Worm (Caenorhabditis elegans) whole organism, young adult: ENCODE data around the gene srn-1.

Experiments
- B0261.1 ChIP-seq: sonication (generic microtip); optimal IDR thresholded peaks from 2 replicates; lab custom pipeline; 2016; ENCODE audit warnings: mild to moderate bottlenecking, missing genetic modification characterization, moderate library complexity, missing compliant biosample characterization
- B0336.3 ChIP-seq: fragments of 200-800 bp; sonication (Bioruptor generic); IDR thresholded peaks from 2 replicates; pipeline ENCODE4 v1.3.6; 2022; ENCODE audit warnings: missing genetic modification characterization, missing compliant biosample characterization
- F33H1.4 ChIP-seq: fragments of 200-800 bp; sonication (Bioruptor generic); IDR thresholded peaks from 2 replicates; pipeline ENCODE4 v1.3.6; 2022; ENCODE audit warnings: missing genetic modification reagents, missing genetic modification characterization, missing compliant biosample characterization
- F37B4.10 ChIP-seq: fragments of 200-800 bp; sonication (Bioruptor generic); IDR thresholded peaks from 2 replicates; pipeline ENCODE4 v1.3.6; 2022; ENCODE audit warnings: missing genetic modification characterization, missing compliant biosample characterization
- F39B2.1 ChIP-seq: fragments of 200-800 bp; sonication (Bioruptor generic); IDR thresholded peaks from 2 replicates; pipeline ENCODE4 v1.3.6; 2022; ENCODE audit warnings: missing genetic modification reagents, missing genetic modification characterization, missing compliant biosample characterization
- F49E8.2 ChIP-seq: sonication (generic microtip); optimal IDR thresholded peaks from 3 replicates; lab custom pipeline; 2017; ENCODE audit warnings: missing genetic modification characterization, mild to moderate bottlenecking, missing compliant biosample characterization, antibody characterized with exemption, moderate library complexity; ENCODE audit not compliant: insufficient read depth
- F52B5.7 ChIP-seq: sonication (generic microtip); optimal IDR thresholded peaks from 2 replicates; lab custom pipeline; 2016; ENCODE audit warnings: mild to moderate bottlenecking, missing genetic modification characterization, missing compliant biosample characterization
- F57C9.4 ChIP-seq: sonication (generic microtip); optimal IDR thresholded peaks from 2 replicates; lab custom pipeline; 2017; ENCODE audit warnings: mild to moderate bottlenecking, missing genetic modification characterization, missing compliant biosample characterization
- K11D2.4 ChIP-seq: fragments of 200-800 bp; sonication (Bioruptor generic); IDR thresholded peaks from 2 replicates; pipeline ENCODE4 v1.3.6; 2022; ENCODE audit warnings: missing genetic modification reagents, missing genetic modification characterization, missing compliant biosample characterization
- K12H6.12 ChIP-seq: fragments of 200-800 bp; sonication (Bioruptor generic); optimal IDR thresholded peaks from 2 replicates; lab custom pipeline; 2018; ENCODE audit warnings: mild to moderate bottlenecking, missing genetic modification characterization, missing compliant biosample characterization
- T07F8.4 ChIP-seq: sonication (generic microtip); optimal IDR thresholded peaks from 2 replicates; lab custom pipeline; 2016; ENCODE audit warnings: mild to moderate bottlenecking, missing genetic modification characterization, moderate library complexity, missing compliant biosample characterization
- Y67H2A.10 ChIP-seq: fragments of 200-800 bp; sonication (Bioruptor generic); conservative IDR thresholded peaks from 2 replicates; pipeline ENCODE4 v1.3.6; 2022; ENCODE audit warnings: missing genetic modification reagents, missing genetic modification characterization, missing compliant biosample characterization
- Y79H2A.3 ChIP-seq: fragments of 200-800 bp; sonication (Bioruptor generic); conservative IDR thresholded peaks from 2 replicates; pipeline ENCODE4 v1.3.6; 2022; ENCODE audit warnings: missing genetic modification reagents, missing genetic modification characterization, missing compliant biosample characterization
- Y95B8A.8 ChIP-seq: fragments of 200-800 bp; sonication (Bioruptor generic); IDR thresholded peaks from 2 replicates; pipeline ENCODE4 v1.3.6; 2022; ENCODE audit warnings: missing genetic modification reagents, missing genetic modification characterization, missing compliant biosample characterization
- akir-1 ChIP-seq: fragments of 200-800 bp; sonication (Bioruptor generic); optimal IDR thresholded peaks from 2 replicates; lab custom pipeline; 2018; ENCODE audit warnings: mild to moderate bottlenecking, missing genetic modification characterization, moderate library complexity, missing compliant biosample characterization
- atf-7 ChIP-seq: sonication (generic microtip); optimal IDR thresholded peaks from 2 replicates; lab custom pipeline; 2017; ENCODE audit warnings: mild to moderate bottlenecking, missing genetic modification characterization, missing compliant biosample characterization
- attf-3 ChIP-seq: fragments of 200-800 bp; sonication (Bioruptor generic); conservative IDR thresholded peaks from 2 replicates; pipeline ENCODE4 v1.3.6; 2022; ENCODE audit warnings: missing genetic modification reagents, missing genetic modification characterization, missing compliant biosample characterization
- attf-6 ChIP-seq: fragments of 200-800 bp; sonication (Bioruptor generic); IDR thresholded peaks from 2 replicates; pipeline ENCODE4 v1.3.6; 2022; ENCODE audit warnings: missing genetic modification reagents, missing genetic modification characterization, missing compliant biosample characterization
- bed-2 ChIP-seq: fragments of 200-800 bp; sonication (Bioruptor generic); IDR thresholded peaks from 2 replicates; pipeline ENCODE4 v1.3.6; 2022; ENCODE audit warnings: missing genetic modification reagents, missing genetic modification characterization, missing compliant biosample characterization
- ccch-3 ChIP-seq: fragments of 200-800 bp; sonication (Bioruptor generic); optimal IDR thresholded peaks from 2 replicates; lab custom pipeline; 2018; ENCODE audit warnings: mild to moderate bottlenecking, missing genetic modification characterization, missing compliant biosample characterization
- cebp-1 ChIP-seq, 2 experiments: fragments of 200-800 bp in 1 of 2; sonication (Bioruptor generic) in 1 of 2; sonication (generic microtip) in 1 of 2; IDR thresholded peaks in 1 of 2; optimal IDR thresholded peaks in 1 of 2; 2 replicates each; pipeline versions ENCODE4 v1.3.6 to Lab custom; 2017 to 2022; ENCODE audit warnings: missing compliant biosample characterization in 2 of 2, missing genetic modification characterization in 2 of 2, mild to moderate bottlenecking in 1 of 2, missing genetic modification reagents in 1 of 2, moderate library complexity in 1 of 2
- ceh-27 ChIP-seq: fragments of 200-800 bp; sonication (Bioruptor generic); optimal IDR thresholded peaks from 2 replicates; lab custom pipeline; 2018; ENCODE audit warnings: mild to moderate bottlenecking, missing genetic modification characterization, moderate library complexity, missing compliant biosample characterization
- ceh-58 ChIP-seq: fragments of 200-800 bp; sonication (Bioruptor generic); IDR thresholded peaks from 2 replicates; pipeline ENCODE4 v1.3.6; 2022; ENCODE audit warnings: missing genetic modification characterization, missing compliant biosample characterization
- ceh-79 ChIP-seq: sonication (generic microtip); optimal IDR thresholded peaks from 2 replicates; lab custom pipeline; 2017; ENCODE audit warnings: mild to moderate bottlenecking, missing genetic modification characterization, missing compliant biosample characterization
- chd-7 ChIP-seq: sonication (generic microtip); optimal IDR thresholded peaks from 2 replicates; lab custom pipeline; 2016; ENCODE audit warnings: mild to moderate bottlenecking, missing genetic modification characterization, moderate library complexity, missing compliant biosample characterization
- dpff-1 ChIP-seq: sonication (generic microtip); optimal IDR thresholded peaks from 2 replicates; lab custom pipeline; 2017; ENCODE audit warnings: mild to moderate bottlenecking, missing genetic modification characterization, missing compliant biosample characterization
- efl-1 ChIP-seq: fragments of 150-350 bp; optimal IDR thresholded peaks from 2 replicates; lab custom pipeline; 2014; ENCODE audit warnings: missing biosample characterization, missing genetic modification reagents, missing genetic modification characterization
- egl-18 ChIP-seq: fragments of 200-800 bp; sonication (Bioruptor generic); IDR thresholded peaks from 2 replicates; pipeline ENCODE4 v1.3.6; 2022; ENCODE audit warnings: missing genetic modification reagents, missing genetic modification characterization, missing compliant biosample characterization
- ekl-4 ChIP-seq: fragments of 200-800 bp; sonication (Bioruptor generic); IDR thresholded peaks from 2 replicates; pipeline ENCODE4 v1.3.6; 2022; ENCODE audit warnings: missing genetic modification reagents, missing genetic modification characterization, missing compliant biosample characterization
- ets-4 ChIP-seq: fragments of 200-800 bp; sonication (Bioruptor generic); optimal IDR thresholded peaks from 2 replicates; lab custom pipeline; 2018; ENCODE audit warnings: mild to moderate bottlenecking, missing genetic modification characterization, missing compliant biosample characterization
- gei-17 ChIP-seq: fragments of 200-800 bp; sonication (Bioruptor generic); optimal IDR thresholded peaks from 2 replicates; lab custom pipeline; 2018; ENCODE audit warnings: mild to moderate bottlenecking, missing genetic modification characterization, missing compliant biosample characterization
- hlh-26 ChIP-seq: fragments of 200-800 bp; sonication (Bioruptor generic); conservative IDR thresholded peaks from 2 replicates; pipeline ENCODE4 v1.3.6; 2022; ENCODE audit warnings: missing genetic modification reagents, missing genetic modification characterization, missing compliant biosample characterization
- hmg-1.2 ChIP-seq: fragments of 200-800 bp; sonication (Bioruptor generic); IDR thresholded peaks from 2 replicates; pipeline ENCODE4 v1.3.6; 2022; ENCODE audit warnings: missing genetic modification reagents, missing genetic modification characterization, missing compliant biosample characterization
- let-526 ChIP-seq: fragments of 200-800 bp; sonication (Bioruptor generic); IDR thresholded peaks from 2 replicates; pipeline ENCODE4 v1.3.6; 2022; ENCODE audit warnings: missing genetic modification reagents, missing genetic modification characterization, missing compliant biosample characterization
- lin-35 ChIP-seq, 3 experiments: fragments of 150-350 bp in 2 of 3; sonication (generic microtip) in 1 of 3; optimal IDR thresholded peaks; 2 replicates each; lab custom pipeline; 2014 to 2018; ENCODE audit warnings: missing biosample characterization in 3 of 3, missing genetic modification characterization in 3 of 3, missing genetic modification reagents in 3 of 3
- nfya-1 ChIP-seq: sonication (generic microtip); optimal IDR thresholded peaks from 2 replicates; lab custom pipeline; 2017; ENCODE audit warnings: antibody characterized with exemption, missing compliant biosample characterization, missing genetic modification characterization, borderline replicate concordance; ENCODE audit not compliant: insufficient read depth
- nhr-120 ChIP-seq: fragments of 200-800 bp; sonication (Bioruptor generic); IDR thresholded peaks from 2 replicates; pipeline ENCODE4 v1.3.6; 2022; ENCODE audit warnings: missing genetic modification characterization, missing compliant biosample characterization
- nhr-80 ChIP-seq: sonication (generic microtip); optimal IDR thresholded peaks from 2 replicates; lab custom pipeline; 2016; ENCODE audit warnings: missing genetic modification characterization, missing compliant biosample characterization
- rpc-1 ChIP-seq, 2 experiments: fragments of 150-350 bp in 1 of 2; sonication (generic microtip) in 1 of 2; optimal IDR thresholded peaks; 2 replicates each; lab custom pipeline; 2014 to 2018; ENCODE audit warnings: missing biosample characterization in 1 of 2, missing genetic modification characterization in 1 of 2, missing genetic modification reagents in 1 of 2, missing genotype in 1 of 2
- snpc-1.3 ChIP-seq: sonication (generic microtip); optimal IDR thresholded peaks from 2 replicates; lab custom pipeline; 2017; ENCODE audit warnings: missing genetic modification characterization, mild to moderate bottlenecking, missing compliant biosample characterization, antibody characterized with exemption, moderate library complexity, missing genotype, missing genetic modification reagents; ENCODE audit not compliant: insufficient read depth
- snpc-4 ChIP-seq, 5 experiments: fragments of 150-350 bp in 1 of 5; sonication (generic microtip) in 4 of 5; optimal IDR thresholded peaks; 2 replicates each; lab custom pipeline; 2014 to 2018; ENCODE audit warnings: missing genetic modification characterization in 5 of 5, missing biosample characterization in 3 of 5, antibody characterized with exemption in 2 of 5, mild to moderate bottlenecking in 2 of 5, missing compliant biosample characterization in 2 of 5, missing genotype in 2 of 5, moderate library complexity in 2 of 5, missing genetic modification reagents in 1 of 5
- tbp1 ChIP-seq: fragments of 200-800 bp; sonication (Bioruptor generic); optimal IDR thresholded peaks from 2 replicates; lab custom pipeline; 2018; ENCODE audit warnings: mild to moderate bottlenecking, missing genetic modification characterization, missing compliant biosample characterization
- tlf-1 ChIP-seq: fragments of 200-800 bp; sonication (Bioruptor generic); optimal IDR thresholded peaks from 2 replicates; lab custom pipeline; 2018; ENCODE audit warnings: mild to moderate bottlenecking, missing genetic modification characterization, missing compliant biosample characterization
- ztf-28 ChIP-seq: fragments of 200-800 bp; sonication (Bioruptor generic); IDR thresholded peaks from 2 replicates; pipeline ENCODE4 v1.3.6; 2022; ENCODE audit warnings: missing genetic modification reagents, missing genetic modification characterization, missing compliant biosample characterization

The srn-1 gene

DNA sequence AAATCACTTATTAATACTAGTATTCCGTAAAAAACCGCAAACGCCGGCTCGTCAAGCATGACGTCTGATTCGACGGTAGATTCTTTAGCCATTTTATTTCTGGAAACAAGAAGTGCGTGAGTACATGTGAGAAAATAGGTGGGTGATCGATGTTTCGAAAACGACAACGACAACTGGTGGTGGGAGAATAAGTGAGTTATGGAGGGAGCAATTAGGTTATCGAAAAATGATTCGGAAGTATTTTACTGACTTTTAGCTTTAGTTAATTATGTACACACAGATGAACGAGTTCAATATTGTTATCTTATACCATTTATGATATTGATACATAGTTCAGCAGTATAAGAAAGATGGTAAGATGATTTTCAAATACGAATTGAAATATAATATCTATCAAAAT is at the start of gene srn-1:
Gene srn-1 (minus strand): TSS at position 101 of the 400 bp plus-strand sequence.
- TF ChIP-seq ccch-3 (GFP tag; lab: Kevin White, UChicago) = no peak
- no peak for TF ChIP-seq ets-4 (GFP tag; lab: Kevin White, UChicago)
- TF ChIP-seq atf-7 = no peak
- no peak for TF ChIP-seq ztf-28 (GFP tag; lab: Robert Waterston, UW)
- no peak for TF ChIP-seq F37B4.10 (GFP tag; lab: Robert Waterston, UW)
- no peak for TF ChIP-seq T07F8.4
- TF ChIP-seq attf-3 (GFP tag; lab: Robert Waterston, UW) = no peak
- no peak for TF ChIP-seq F49E8.2 (tag; lab: Kevin White, UChicago)

DNA sequence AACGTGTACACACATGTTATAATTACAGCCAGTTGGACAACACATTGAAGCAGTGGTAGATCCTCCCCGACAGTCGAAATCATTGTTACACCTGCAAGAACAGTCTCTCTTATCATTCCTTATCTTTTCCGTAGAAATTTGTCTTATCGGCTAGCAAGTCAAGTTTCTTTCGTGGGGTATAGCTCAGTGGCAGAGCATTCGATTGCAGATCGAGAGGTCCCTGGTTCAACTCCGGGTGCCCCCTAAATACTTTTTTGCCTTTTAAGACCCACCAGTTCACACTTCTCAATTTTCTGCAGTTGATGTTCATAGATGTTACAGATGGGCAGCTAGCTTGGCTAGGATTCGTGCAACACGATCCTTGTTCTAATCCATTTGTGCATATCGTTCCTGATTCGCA is 49.0 kb upstream of the srn-1 start:
- peak; percentile 6 for TF ChIP-seq ceh-27
- TF ChIP-seq ceh-58 (GFP tag; lab: Robert Waterston, UW) = no peak
- TF ChIP-seq let-526 (GFP tag; lab: Robert Waterston, UW) = no peak
- TF ChIP-seq lin-35 (GFP tag; optimal IDR thresholded peaks at IDR 0.05; lab: Kevin White, UChicago) = no peak
- TF ChIP-seq F49E8.2 (tag; lab: Kevin White, UChicago) = no peak
- no peak for TF ChIP-seq nfya-1 (tag; lab: Kevin White, UChicago)
- TF ChIP-seq tbp1 = peak; percentile 91
- peak; percentile 76 for TF ChIP-seq B0261.1 (tag; lab: Kevin White, UChicago)
- no peak for TF ChIP-seq efl-1 (GFP tag; lab: Kevin White, UChicago)
- TF ChIP-seq F57C9.4 (tag; lab: Kevin White, UChicago) = no peak
- TF ChIP-seq tlf-1 (GFP tag; lab: Kevin White, UChicago) = no peak
- peak; percentile 33; the same call in 1 of the 2 replicates for TF ChIP-seq F33H1.4 (GFP tag; lab: Robert Waterston, UW)
- TF ChIP-seq akir-1 = no peak
- peak; percentile 61 for TF ChIP-seq hmg-1.2
- no peak for TF ChIP-seq gei-17 (GFP tag; lab: Kevin White, UChicago)
- no peak for TF ChIP-seq dpff-1 (tag; lab: Kevin White, UChicago)
- no peak for TF ChIP-seq F37B4.10 (GFP tag; lab: Robert Waterston, UW)
- peak; percentile 17 for TF ChIP-seq K12H6.12 (tag; lab: Kevin White, UChicago)
- TF ChIP-seq ekl-4 = 0 out of 2 replicates have a peak, but pooled peaks have one; percentile 59
- 0 out of 2 replicates have a peak, but pooled peaks have one; percentile 26 for TF ChIP-seq cebp-1 (GFP tag; IDR thresholded peaks at IDR 0.05; lab: Robert Waterston, UW)
- no peak for TF ChIP-seq cebp-1 (tag; optimal IDR thresholded peaks at IDR 0.05; lab: Kevin White, UChicago)
- no peak for TF ChIP-seq Y95B8A.8
- TF ChIP-seq Y79H2A.3 = no peak
- peak; percentile 17 for TF ChIP-seq atf-7
- TF ChIP-seq ceh-79 (tag; lab: Kevin White, UChicago) = peak; percentile 75
- no peak for TF ChIP-seq hlh-26 (GFP tag; lab: Robert Waterston, UW)
- no peak for TF ChIP-seq B0336.3 (GFP tag; lab: Robert Waterston, UW)
- TF ChIP-seq nhr-120 = 0 out of 2 replicates have a peak, but pooled peaks have one; percentile 74
- TF ChIP-seq Y67H2A.10 = no peak
- TF ChIP-seq K11D2.4 = 0 out of 2 replicates have a peak, but pooled peaks have one; percentile 26
- TF ChIP-seq chd-7 = peak; percentile 45
- no peak for TF ChIP-seq attf-6 (GFP tag; lab: Robert Waterston, UW)
- peak; percentile 81 for TF ChIP-seq rpc-1 (optimal IDR thresholded peaks at IDR 0.05; lab: Kevin White, UChicago)
- TF ChIP-seq rpc-1 (tag; optimal IDR thresholded peaks at IDR 0.05; lab: Kevin White, UChicago) = peak; percentile 86
- TF ChIP-seq F52B5.7 (tag; lab: Kevin White, UChicago) = peak; percentile 67
- peak; percentile 35 for TF ChIP-seq nhr-80 (tag; lab: Kevin White, UChicago)
- 0 out of 2 replicates have a peak, but pooled peaks have one; percentile 19 for TF ChIP-seq bed-2
- TF ChIP-seq ccch-3 (GFP tag; lab: Kevin White, UChicago) = no peak
- no peak for TF ChIP-seq egl-18 (GFP tag; lab: Robert Waterston, UW)
- TF ChIP-seq snpc-1.3 = no peak
- TF ChIP-seq F39B2.1 (GFP tag; lab: Robert Waterston, UW) = no peak
- no peak for TF ChIP-seq snpc-4 (GFP tag; optimal IDR thresholded peaks at IDR 0.05; lab: Kevin White, UChicago)
- TF ChIP-seq snpc-4 (tag; optimal IDR thresholded peaks at IDR 0.05; lab: Kevin White, UChicago) = peak in 1 of 4 experiments; percentile 16
